Worm (Caenorhabditis elegans) whole organism, late embryonic: ENCODE data around the gene C05G5.3.

Source experiments
- F13H6.1 ChIP-seq: sonication (generic microtip); optimal IDR thresholded peaks from 2 replicates; lab custom pipeline; 2016; ENCODE audit warnings: missing genetic modification characterization, missing compliant biosample characterization
- ahr-1 ChIP-seq: sonication (generic microtip); optimal IDR thresholded peaks from 2 replicates; lab custom pipeline; 2016; ENCODE audit warnings: missing genetic modification characterization, missing compliant biosample characterization
- ama-1 ChIP-seq: fragments of 150-350 bp; optimal IDR thresholded peaks from 2 replicates; lab custom pipeline; 2014
- ceh-19 ChIP-seq: fragments of 200-800 bp; sonication (Bioruptor generic); optimal IDR thresholded peaks from 2 replicates; lab custom pipeline; 2018; ENCODE audit warnings: mild to moderate bottlenecking, missing genetic modification characterization, missing compliant biosample characterization
- elt-4 ChIP-seq: sonication (generic microtip); optimal IDR thresholded peaks from 2 replicates; lab custom pipeline; 2016; ENCODE audit warnings: missing genetic modification characterization, missing compliant biosample characterization
- fkh-10 ChIP-seq: fragments of 150-350 bp; optimal IDR thresholded peaks from 2 replicates; lab custom pipeline; 2014; ENCODE audit warnings: missing biosample characterization, missing genetic modification reagents, missing genetic modification characterization
- fkh-6 ChIP-seq: sonication (generic microtip); optimal IDR thresholded peaks from 2 replicates; lab custom pipeline; 2016; ENCODE audit warnings: missing genetic modification characterization, missing compliant biosample characterization
- hlh-15 ChIP-seq: sonication (generic microtip); optimal IDR thresholded peaks from 2 replicates; lab custom pipeline; 2016; ENCODE audit warnings: missing genetic modification characterization, missing compliant biosample characterization
- nfya-1 ChIP-seq: sonication (generic microtip); optimal IDR thresholded peaks from 2 replicates; lab custom pipeline; 2017; ENCODE audit warnings: missing genetic modification characterization, mild to moderate bottlenecking, missing compliant biosample characterization, antibody characterized with exemption, moderate library complexity
- pag-3 ChIP-seq: sonication (generic microtip); optimal IDR thresholded peaks from 2 replicates; lab custom pipeline; 2016; ENCODE audit warnings: missing compliant biosample characterization, missing genetic modification characterization, borderline replicate concordance
- pha-4 ChIP-seq: fragments of 150-350 bp; optimal IDR thresholded peaks from 2 replicates; lab custom pipeline; 2018; ENCODE audit warnings: missing biosample characterization, missing genetic modification reagents, missing genetic modification characterization
- sox-2 ChIP-seq: fragments of 200-800 bp; sonication (Bioruptor generic); IDR thresholded peaks from 2 replicates; pipeline ENCODE4 v1.3.6; 2022; ENCODE audit warnings: missing genetic modification reagents, missing genetic modification characterization, missing compliant biosample characterization
- unc-86 ChIP-seq: sonication (generic microtip); optimal IDR thresholded peaks from 2 replicates; lab custom pipeline; 2016; ENCODE audit warnings: missing genetic modification characterization, missing compliant biosample characterization

ce11 chrX:14737623-14738022, 14.2 kb downstream of the C05G5.3 start:
- TF ChIP-seq ahr-1 (tag; lab: Kevin White, UChicago) (no peak), pha-4 (no peak), hlh-15 (tag; lab: Kevin White, UChicago) (no peak), sox-2 (GFP tag; lab: Robert Waterston, UW) (no peak), ama-1 (lab: Kevin White, UChicago) (no peak), fkh-10 (no peak), fkh-6 (tag; lab: Kevin White, UChicago) (no peak), ceh-19 (GFP tag; lab: Kevin White, UChicago) (no peak), unc-86 (no peak), F13H6.1 (tag; lab: Kevin White, UChicago) (no peak), elt-4 (tag; lab: Kevin White, UChicago) (no peak), pag-3 (no peak), nfya-1 (tag; lab: Kevin White, UChicago) (no peak)
